Worm (Caenorhabditis elegans) whole organism, early embryonic: ENCODE measurements around the gene pid-1.

Experiments used
- B0310.2 ChIP-seq: sonication (generic microtip); optimal IDR thresholded peaks from 2 replicates; lab custom pipeline; 2016; ENCODE audit warnings: mild to moderate bottlenecking, missing genetic modification characterization, missing compliant biosample characterization
- aly-1 ChIP-seq: sonication (generic microtip); optimal IDR thresholded peaks from 2 replicates; lab custom pipeline; 2016; ENCODE audit warnings: missing genetic modification characterization, missing compliant biosample characterization
- ama-1 ChIP-seq: fragments of 150-350 bp; optimal IDR thresholded peaks from 2 replicates; lab custom pipeline; 2014
- ceh-36 ChIP-seq: sonication (generic microtip); optimal IDR thresholded peaks from 2 replicates; lab custom pipeline; 2016; ENCODE audit warnings: missing genetic modification characterization, inconsistent platforms, missing compliant biosample characterization
- ets-7 ChIP-seq: sonication (generic microtip); optimal IDR thresholded peaks from 2 replicates; lab custom pipeline; 2016; ENCODE audit warnings: missing genotype, missing genetic modification characterization, missing compliant biosample characterization
- flt-1 ChIP-seq: fragments of 200-800 bp; sonication (Bioruptor generic); IDR thresholded peaks from 2 replicates; pipeline ENCODE4 v1.3.6; 2022; ENCODE audit warnings: missing genetic modification characterization, missing compliant biosample characterization
- hmbx-1 ChIP-seq: sonication (generic microtip); optimal IDR thresholded peaks from 2 replicates; lab custom pipeline; 2016; ENCODE audit warnings: mild to moderate bottlenecking, missing genetic modification characterization, missing compliant biosample characterization
- hmg-4 ChIP-seq: fragments of 200-800 bp; sonication (Bioruptor generic); optimal IDR thresholded peaks from 2 replicates; lab custom pipeline; 2018; ENCODE audit warnings: mild to moderate bottlenecking, missing genetic modification characterization, missing compliant biosample characterization
- pes-1 ChIP-seq: fragments of 200-800 bp; sonication (Bioruptor generic); IDR thresholded peaks from 2 replicates; pipeline ENCODE4 v1.3.6; 2022; ENCODE audit warnings: missing genetic modification reagents, missing genetic modification characterization, missing compliant biosample characterization
- scrt-1 ChIP-seq: fragments of 200-800 bp; sonication (Bioruptor generic); IDR thresholded peaks from 2 replicates; pipeline ENCODE4 v1.3.6; 2022; ENCODE audit warnings: missing genetic modification characterization, missing compliant biosample characterization
- tbx-11 ChIP-seq: fragments of 200-800 bp; sonication (Bioruptor generic); IDR thresholded peaks from 2 replicates; pipeline ENCODE4 v1.3.6; 2022; ENCODE audit warnings: missing genetic modification characterization, missing compliant biosample characterization
- tbx-37 ChIP-seq: fragments of 200-800 bp; sonication (Bioruptor generic); conservative IDR thresholded peaks from 2 replicates; pipeline ENCODE4 v1.3.6; 2022; ENCODE audit warnings: missing genetic modification reagents, missing genetic modification characterization, missing compliant biosample characterization

DNA sequence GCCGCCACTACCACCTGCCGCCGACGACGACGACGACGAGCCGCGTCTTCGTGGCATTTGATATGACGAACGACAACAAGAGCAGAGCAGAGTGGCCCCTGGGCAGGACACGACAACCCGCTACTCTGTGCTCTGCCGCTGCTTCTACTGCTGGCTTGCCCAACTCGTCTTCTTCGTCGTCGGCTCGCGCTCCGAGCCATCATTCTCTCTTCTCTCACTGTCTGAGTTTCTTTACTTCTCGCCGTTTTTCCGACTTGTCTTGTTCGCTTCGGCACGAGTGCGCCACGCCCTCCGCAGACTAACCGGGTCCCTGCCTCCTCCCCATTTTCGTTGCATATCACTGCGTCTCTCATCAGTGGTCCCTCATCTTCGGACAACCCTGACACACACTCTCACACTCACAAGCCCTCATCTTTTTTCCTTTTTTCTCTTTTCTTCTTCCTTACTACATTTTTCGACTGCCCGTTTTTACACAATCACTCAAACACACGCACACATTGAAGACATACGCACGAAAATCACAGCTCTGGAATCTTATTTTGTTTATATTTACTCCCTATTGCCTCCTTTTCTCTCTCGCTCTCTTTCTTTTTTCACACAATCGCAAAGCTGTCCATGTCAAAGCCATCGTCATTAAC lies 48.2 kb downstream of the pid-1 start:
- no peak for TF ChIP-seq scrt-1 (GFP tag; lab: Robert Waterston, UW)
- no peak for TF ChIP-seq ama-1 (lab: Kevin White, UChicago)
- TF ChIP-seq B0310.2 (tag; lab: Kevin White, UChicago): no peak
- no peak for TF ChIP-seq hmg-4 (GFP tag; lab: Kevin White, UChicago)
- TF ChIP-seq flt-1: no peak
- no peak for TF ChIP-seq pes-1 (GFP tag; lab: Robert Waterston, UW)
- TF ChIP-seq ets-7 (tag; lab: Kevin White, UChicago): no peak
- TF ChIP-seq aly-1 (tag; lab: Kevin White, UChicago): no peak
- no peak for TF ChIP-seq tbx-37
- no peak for TF ChIP-seq tbx-11 (GFP tag; lab: Robert Waterston, UW)
- no peak for TF ChIP-seq ceh-36 (tag; lab: Kevin White, UChicago)
- no peak for TF ChIP-seq hmbx-1
